Fruit fly (Drosophila melanogaster) whole organism, embryonic: ENCODE measurements around the gene zye.

Source experiments
- CG10209 ChIP-seq: fragments of 200-800 bp; sonication (Bioruptor generic); optimal IDR thresholded peaks from 3 replicates; lab custom pipeline; 2017; ENCODE audit warnings: missing biosample characterization, mild to moderate bottlenecking, missing genetic modification characterization, missing genetic modification reagents
- CG11085 ChIP-seq: fragments of 200-800 bp; sonication (Bioruptor generic); IDR thresholded peaks from 2 replicates; pipeline ENCODE4 v1.3.6; 2022; ENCODE audit warnings: missing biosample characterization, missing genetic modification characterization
- CG12071 ChIP-seq: fragments of 200-800 bp; sonication (Bioruptor generic); optimal IDR thresholded peaks from 3 replicates; lab custom pipeline; 2018; ENCODE audit warnings: missing biosample characterization, mild to moderate bottlenecking, missing genetic modification characterization
- CG12744 ChIP-seq: fragments of 200-800 bp; sonication (Bioruptor generic); optimal IDR thresholded peaks from 2 replicates; lab custom pipeline; 2016; ENCODE audit warnings: missing biosample characterization, missing genetic modification characterization
- CG13287 ChIP-seq: fragments of 200-800 bp; sonication (Bioruptor generic); IDR thresholded peaks from 2 replicates; pipeline ENCODE4 v1.3.6; 2022; ENCODE audit warnings: missing biosample characterization, missing genetic modification characterization; ENCODE audit not compliant: partially characterized antibody
- CG15696 ChIP-seq: fragments of 200-800 bp; sonication (Bioruptor generic); optimal IDR thresholded peaks from 2 replicates; lab custom pipeline; 2019; ENCODE audit warnings: missing biosample characterization, mild to moderate bottlenecking, missing genetic modification characterization, moderate library complexity
- CG1602 ChIP-seq: fragments of 200-800 bp; sonication (Bioruptor generic); optimal IDR thresholded peaks from 3 replicates; lab custom pipeline; 2016; ENCODE audit warnings: missing biosample characterization, missing genetic modification characterization
- CG17612 ChIP-seq: fragments of 200-800 bp; sonication (Bioruptor generic); IDR thresholded peaks from 2 replicates; pipeline ENCODE4 v1.3.6; 2022; ENCODE audit warnings: missing biosample characterization, missing genetic modification characterization
- CG17802 ChIP-seq: fragments of 200-800 bp; sonication (Bioruptor generic); optimal IDR thresholded peaks from 2 replicates; lab custom pipeline; 2018; ENCODE audit warnings: missing biosample characterization, mild to moderate bottlenecking, missing genetic modification characterization, moderate library complexity
- CG17912 ChIP-seq: fragments of 200-800 bp; sonication (Bioruptor generic); optimal IDR thresholded peaks from 2 replicates; lab custom pipeline; 2018; ENCODE audit warnings: missing biosample characterization, mild to moderate bottlenecking, missing genetic modification characterization
- CG18476 ChIP-seq: fragments of 200-800 bp; sonication (Bioruptor generic); optimal IDR thresholded peaks from 2 replicates; lab custom pipeline; 2016; ENCODE audit warnings: missing biosample characterization, mild to moderate bottlenecking, missing genetic modification characterization
- CG2678 ChIP-seq: fragments of 200-800 bp; sonication (Bioruptor generic); optimal IDR thresholded peaks from 3 replicates; lab custom pipeline; 2019; ENCODE audit warnings: missing biosample characterization, mild to moderate bottlenecking, missing genetic modification characterization, moderate library complexity
- CG30020 ChIP-seq: fragments of 200-800 bp; optimal IDR thresholded peaks from 2 replicates; lab custom pipeline; 2019; ENCODE audit warnings: missing biosample characterization, mild to moderate bottlenecking, missing genetic modification characterization, moderate library complexity
- CG33557 ChIP-seq: fragments of 200-800 bp; sonication (Bioruptor generic); optimal IDR thresholded peaks from 2 replicates; lab custom pipeline; 2019; ENCODE audit warnings: missing biosample characterization, mild to moderate bottlenecking, missing genetic modification characterization, moderate library complexity
- CG3838 ChIP-seq: fragments of 200-800 bp; sonication (Bioruptor generic); optimal IDR thresholded peaks from 3 replicates; lab custom pipeline; 2016; ENCODE audit warnings: missing biosample characterization, missing genetic modification characterization
- CG6854 ChIP-seq: fragments of 200-800 bp; sonication (Bioruptor generic); optimal IDR thresholded peaks from 3 replicates; lab custom pipeline; 2017; ENCODE audit warnings: missing biosample characterization, mild to moderate bottlenecking, missing genetic modification characterization
- CG7556 ChIP-seq: fragments of 200-800 bp; sonication (Bioruptor generic); optimal IDR thresholded peaks from 2 replicates; lab custom pipeline; 2017; ENCODE audit warnings: missing biosample characterization, mild to moderate bottlenecking, missing genetic modification characterization
- CG8290 ChIP-seq, 3 experiments: fragments of 200-800 bp; sonication (Bioruptor generic); optimal IDR thresholded peaks; 2 replicates each; lab custom pipeline; 2016 to 2019; ENCODE audit warnings: missing biosample characterization in 3 of 3, missing genetic modification characterization in 3 of 3, mild to moderate bottlenecking in 2 of 3, moderate library complexity in 1 of 3
- CG8388 ChIP-seq: fragments of 200-800 bp; sonication (Bioruptor generic); optimal IDR thresholded peaks from 2 replicates; lab custom pipeline; 2019; ENCODE audit warnings: missing biosample characterization, mild to moderate bottlenecking, missing genetic modification characterization, moderate library complexity
- Deaf1 ChIP-seq: fragments of 200-800 bp; optimal IDR thresholded peaks from 3 replicates; lab custom pipeline; 2019; ENCODE audit warnings: missing biosample characterization, mild to moderate bottlenecking, missing genetic modification characterization, moderate library complexity
- Dfd ChIP-seq, 2 experiments: fragments of >200 bp; optimal IDR thresholded peaks; 2 replicates each; lab custom pipeline; 2017; ENCODE audit warnings: missing biosample characterization in 2 of 2, missing genetic modification characterization in 2 of 2
- Dip3 ChIP-seq: fragments of 200-800 bp; sonication (Bioruptor generic); optimal IDR thresholded peaks from 3 replicates; lab custom pipeline; 2016; ENCODE audit warnings: missing biosample characterization, missing genetic modification characterization
- Dp ChIP-seq: fragments of 200-800 bp; sonication (Bioruptor generic); optimal IDR thresholded peaks from 2 replicates; lab custom pipeline; 2018; ENCODE audit warnings: missing biosample characterization, mild to moderate bottlenecking, missing genetic modification characterization, moderate library complexity
- HmgD ChIP-seq: fragments of 200-800 bp; sonication (Bioruptor generic); optimal IDR thresholded peaks from 3 replicates; lab custom pipeline; 2016; ENCODE audit warnings: missing biosample characterization, missing genetic modification characterization
- Hmr ChIP-seq: fragments of 200-800 bp; sonication (Bioruptor generic); optimal IDR thresholded peaks from 3 replicates; lab custom pipeline; 2017; ENCODE audit warnings: mild to moderate bottlenecking, missing biosample characterization, missing genetic modification reagents, missing genetic modification characterization
- Mad ChIP-seq: fragments of 200-800 bp; sonication (Bioruptor generic); optimal IDR thresholded peaks from 2 replicates; lab custom pipeline; 2016; ENCODE audit warnings: missing biosample characterization, missing genetic modification characterization
- Mes4 ChIP-seq: fragments of 200-800 bp; sonication (Bioruptor generic); optimal IDR thresholded peaks from 2 replicates; lab custom pipeline; 2016; ENCODE audit warnings: missing biosample characterization, missing genetic modification characterization
- Mrtf ChIP-seq: fragments of 200-800 bp; sonication (Bioruptor generic); IDR thresholded peaks from 3 replicates; pipeline ENCODE4 v1.3.6; 2022; ENCODE audit warnings: missing biosample characterization, missing genetic modification characterization
- NC2β ChIP-seq: fragments of 200-800 bp; sonication (Bioruptor generic); optimal IDR thresholded peaks from 2 replicates; lab custom pipeline; 2016; ENCODE audit warnings: missing biosample characterization, missing genetic modification characterization
- PHDP ChIP-seq: fragments of 200-800 bp; sonication (Bioruptor generic); optimal IDR thresholded peaks from 3 replicates; lab custom pipeline; 2018; ENCODE audit warnings: missing biosample characterization, mild to moderate bottlenecking, missing genetic modification characterization, moderate library complexity
- Ptx1 ChIP-seq: fragments of 200-800 bp; sonication (Bioruptor generic); IDR thresholded peaks from 2 replicates; pipeline ENCODE4 v1.3.6; 2022; ENCODE audit warnings: missing biosample characterization, missing genetic modification characterization
- Sin3A ChIP-seq: fragments of >200 bp; optimal IDR thresholded peaks from 2 replicates; lab custom pipeline; 2018
- Spps ChIP-seq: fragments of 200-800 bp; sonication (Bioruptor generic); optimal IDR thresholded peaks from 2 replicates; lab custom pipeline; 2018; ENCODE audit warnings: missing biosample characterization, mild to moderate bottlenecking, missing genetic modification characterization
- TFAM ChIP-seq: fragments of 200-800 bp; sonication (Bioruptor generic); optimal IDR thresholded peaks from 2 replicates; lab custom pipeline; 2017; ENCODE audit warnings: missing biosample characterization, missing genetic modification characterization, inconsistent platforms
- ab ChIP-seq: fragments of 200-800 bp; sonication (Bioruptor generic); optimal IDR thresholded peaks from 2 replicates; lab custom pipeline; 2016; ENCODE audit warnings: missing biosample characterization, missing genetic modification characterization
- abd-A ChIP-seq: fragments of 200-800 bp; sonication (Bioruptor generic); optimal IDR thresholded peaks from 3 replicates; lab custom pipeline; 2019; ENCODE audit warnings: missing biosample characterization, mild to moderate bottlenecking, missing genetic modification characterization, moderate library complexity
- amos ChIP-seq: fragments of 200-800 bp; sonication (Bioruptor generic); IDR thresholded peaks from 2 replicates; pipeline ENCODE4 v1.3.6; 2022; ENCODE audit warnings: missing biosample characterization, missing genetic modification characterization; ENCODE audit not compliant: partially characterized antibody
- br ChIP-seq: fragments of >200 bp; optimal IDR thresholded peaks from 2 replicates; lab custom pipeline; 2017
- cas ChIP-seq: fragments of 200-800 bp; sonication (Bioruptor generic); IDR thresholded peaks from 2 replicates; pipeline ENCODE4 v1.3.6; 2022; ENCODE audit warnings: missing biosample characterization, missing genetic modification characterization
- chm ChIP-seq: fragments of 200-800 bp; sonication (Bioruptor generic); IDR thresholded peaks from 2 replicates; pipeline ENCODE4 v1.3.6; 2022; ENCODE audit warnings: missing biosample characterization, missing genetic modification characterization
- dati ChIP-seq: fragments of 200-800 bp; sonication (Bioruptor generic); IDR thresholded peaks from 2 replicates; pipeline ENCODE4 v1.3.6; 2022; ENCODE audit warnings: missing biosample characterization, missing genetic modification characterization
- disco-r ChIP-seq: fragments of 200-800 bp; sonication (Bioruptor generic); optimal IDR thresholded peaks from 2 replicates; lab custom pipeline; 2016; ENCODE audit warnings: missing biosample characterization, missing genetic modification characterization
- ewg ChIP-seq: fragments of 200-800 bp; sonication (Bioruptor generic); optimal IDR thresholded peaks from 3 replicates; lab custom pipeline; 2017; ENCODE audit warnings: mild to moderate bottlenecking, missing biosample characterization, missing genetic modification reagents, missing genetic modification characterization
- fd96Cb ChIP-seq: fragments of 200-800 bp; sonication (Bioruptor generic); optimal IDR thresholded peaks from 2 replicates; lab custom pipeline; 2018; ENCODE audit warnings: missing biosample characterization, mild to moderate bottlenecking, missing genetic modification characterization, moderate library complexity
- fru ChIP-seq: fragments of >200 bp; optimal IDR thresholded peaks from 2 replicates; lab custom pipeline; 2017
- fu2 ChIP-seq: fragments of 200-800 bp; sonication (Bioruptor generic); optimal IDR thresholded peaks from 2 replicates; lab custom pipeline; 2016; ENCODE audit warnings: missing biosample characterization, missing genetic modification characterization
- hb ChIP-seq: fragments of 200-800 bp; sonication (Bioruptor generic); IDR thresholded peaks from 3 replicates; pipeline ENCODE4 v1.3.6; 2022; ENCODE audit warnings: missing biosample characterization, missing genetic modification characterization; ENCODE audit not compliant: partially characterized antibody
- jing ChIP-seq: fragments of 200-800 bp; sonication (Bioruptor generic); optimal IDR thresholded peaks from 2 replicates; lab custom pipeline; 2018; ENCODE audit warnings: missing biosample characterization, mild to moderate bottlenecking, missing genetic modification characterization
- lilli ChIP-seq: fragments of 200-800 bp; sonication (Bioruptor generic); optimal IDR thresholded peaks from 3 replicates; lab custom pipeline; 2016; ENCODE audit warnings: missing biosample characterization, missing genetic modification characterization
- org-1 ChIP-seq: fragments of 200-800 bp; sonication (Bioruptor generic); optimal IDR thresholded peaks from 2 replicates; lab custom pipeline; 2017; ENCODE audit warnings: missing biosample characterization, missing genetic modification characterization
- pb ChIP-seq: fragments of 200-800 bp; sonication (Bioruptor generic); optimal IDR thresholded peaks from 3 replicates; lab custom pipeline; 2016; ENCODE audit warnings: missing biosample characterization, missing genetic modification characterization
- run ChIP-seq: fragments of 200-800 bp; sonication (Bioruptor generic); optimal IDR thresholded peaks from 3 replicates; lab custom pipeline; 2018; ENCODE audit warnings: missing biosample characterization, mild to moderate bottlenecking, missing genetic modification characterization

zye gene

dm6 chr3L:20447337-20447736 lies 33.9 kb downstream of the zye start (continued):
- peak; percentile 34 for TF ChIP-seq Spps (tag; lab: Kevin White, UChicago)
- TF ChIP-seq jing = no peak
- TF ChIP-seq ab (GFP tag; lab: Kevin White, UChicago) = no peak
- no peak for TF ChIP-seq fu2 (GFP tag; lab: Kevin White, UChicago)
- TF ChIP-seq chm (GFP tag; lab: Robert Waterston, UW) = no peak
- peak; percentile 35 for TF ChIP-seq CG8388
- no peak for TF ChIP-seq CG11085
- no peak for TF ChIP-seq CG3838 (GFP tag; lab: Kevin White, UChicago)
- TF ChIP-seq CG17912 (GFP tag; lab: Kevin White, UChicago) = no peak
- TF ChIP-seq CG33557 (GFP tag; lab: Kevin White, UChicago) = no peak
- 0 out of 2 replicates have a peak, but pooled peaks have one; percentile 23 for TF ChIP-seq Ptx1 (GFP tag; lab: Robert Waterston, UW)
- no peak for TF ChIP-seq CG17612
- no peak for TF ChIP-seq cas (GFP tag; lab: Robert Waterston, UW)
- no peak for TF ChIP-seq CG7556
- no peak for TF ChIP-seq CG10209 (GFP tag; lab: Kevin White, UChicago)
- no peak for TF ChIP-seq Hmr (GFP tag; lab: Kevin White, UChicago)
- no peak for TF ChIP-seq Deaf1 (tag; lab: Kevin White, UChicago)
- TF ChIP-seq NC2β = no peak
- no peak for TF ChIP-seq CG6854 (GFP tag; lab: Kevin White, UChicago)
- TF ChIP-seq CG13287 (GFP tag; lab: Robert Waterston, UW) = no peak
- TF ChIP-seq org-1 = no peak
- TF ChIP-seq CG12744 (GFP tag; lab: Kevin White, UChicago) = no peak
- no peak for TF ChIP-seq amos (GFP tag; lab: Robert Waterston, UW)
- no peak for TF ChIP-seq CG12071 (GFP tag; lab: Kevin White, UChicago)
- TF ChIP-seq Mad (GFP tag; lab: Kevin White, UChicago) = no peak
- TF ChIP-seq abd-A (tag; lab: Kevin White, UChicago) = no peak
- no peak for TF ChIP-seq CG30020
- TF ChIP-seq TFAM (GFP tag; lab: Kevin White, UChicago) = no peak
- TF ChIP-seq Mes4 (GFP tag; lab: Kevin White, UChicago) = no peak
- TF ChIP-seq Mrtf (GFP tag; lab: Robert Waterston, UW) = 0 out of 3 replicates have a peak, but pooled peaks have one; percentile 36
- TF ChIP-seq pb (GFP tag; lab: Kevin White, UChicago) = no peak
- TF ChIP-seq br (lab: Kevin White, UChicago) = no peak
- TF ChIP-seq disco-r = no peak
- TF ChIP-seq run (tag; lab: Kevin White, UChicago) = no peak
- no peak for TF ChIP-seq HmgD
- TF ChIP-seq Dp (GFP tag; lab: Kevin White, UChicago) = no peak
- no peak for TF ChIP-seq Dip3 (GFP tag; lab: Kevin White, UChicago)
- no peak for TF ChIP-seq PHDP
- TF ChIP-seq CG1602 = no peak
- no peak for TF ChIP-seq CG17802 (tag; lab: Kevin White, UChicago)
- peak; percentile 3 for TF ChIP-seq CG18476 (GFP tag; lab: Kevin White, UChicago)
- TF ChIP-seq Sin3A (lab: Kevin White, UChicago) = no peak
- TF ChIP-seq CG8290 (GFP tag; optimal IDR thresholded peaks at IDR 0.05; lab: Kevin White, UChicago) = no peak
- TF ChIP-seq CG8290 (tag; optimal IDR thresholded peaks at IDR 0.05; lab: Kevin White, UChicago) = no peak
- peak; percentile 27 for TF ChIP-seq lilli (GFP tag; lab: Kevin White, UChicago)
- no peak for TF ChIP-seq CG2678 (tag; lab: Kevin White, UChicago)
- TF ChIP-seq hb (GFP tag; lab: Robert Waterston, UW) = no peak
- peak; percentile 36 for TF ChIP-seq fd96Cb (tag; lab: Kevin White, UChicago)
- TF ChIP-seq Dfd (GFP tag; optimal IDR thresholded peaks at IDR 0.05; lab: Kevin White, UChicago) = no peak
- no peak for TF ChIP-seq ewg (GFP tag; lab: Kevin White, UChicago)
- TF ChIP-seq CG15696 (tag; lab: Kevin White, UChicago) = peak; percentile 32
- TF ChIP-seq dati (GFP tag; lab: Robert Waterston, UW) = no peak
- TF ChIP-seq fru (lab: Kevin White, UChicago) = no peak
